Worm (Caenorhabditis elegans): ENCODE data around the gene fbxc-44.
A peak's percentile ranks its signal among the peaks of the same experiment; 100 is the strongest.

The fbxc-44 gene

DNA sequence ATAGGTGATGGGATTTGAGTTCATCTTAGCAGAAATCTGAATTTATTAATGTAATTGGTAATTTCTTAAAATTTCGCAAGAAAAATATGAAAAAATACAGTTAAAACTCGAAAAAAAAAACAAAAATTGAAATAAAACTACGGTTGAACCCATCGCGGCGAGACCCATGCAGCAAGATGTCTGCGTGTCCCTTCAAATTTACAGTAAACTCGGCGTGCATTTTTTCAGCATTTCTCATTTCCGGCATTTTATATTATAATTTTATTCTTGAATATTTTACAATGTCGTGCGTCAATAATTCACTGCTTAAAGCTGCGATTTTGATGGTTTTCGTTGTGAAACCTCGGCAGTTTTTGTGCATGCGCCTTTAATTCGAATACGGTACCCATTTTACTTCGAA lies 1.6 kb downstream of the fbxc-44 start, which contains the start of gene fbxc-43:
Gene fbxc-43 (minus strand): TSS at position 38 of the 400 bp plus-strand sequence.
- TF ChIP-seq lim-7 (GFP tag; IDR thresholded peaks at IDR 0.05) (no peak), snpc-1.2 (GFP tag; IDR thresholded peaks at IDR 0.05) (no peak), zip-2 (tag; optimal IDR thresholded peaks at IDR 0.05) (no peak), fos-1 (tag; optimal IDR thresholded peaks at IDR 0.05) (no peak), lin-15B (tag; optimal IDR thresholded peaks at IDR 0.05) (no peak), zag-1 (tag; optimal IDR thresholded peaks at IDR 0.05) (no peak), ceh-44 (GFP tag; IDR thresholded peaks at IDR 0.05) (no peak), nhr-25 (tag; optimal IDR thresholded peaks at IDR 0.05; ENCODE audit: borderline replicate concordance, insufficient read depth) (no peak), nhr-102 (tag; optimal IDR thresholded peaks at IDR 0.05) (no peak), mxl-3 (GFP tag; optimal IDR thresholded peaks at IDR 0.05) (no peak), vab-7 (GFP tag; IDR thresholded peaks at IDR 0.05) (no peak), ztf-11 (tag; optimal IDR thresholded peaks at IDR 0.05) (no peak), jun-1 (tag; optimal IDR thresholded peaks at IDR 0.05) (no peak), tra-1 (GFP tag; IDR thresholded peaks at IDR 0.05) (no peak), nhr-28 (tag; optimal IDR thresholded peaks at IDR 0.05) (no peak), hlh-30 (tag; optimal IDR thresholded peaks at IDR 0.05; ENCODE audit: insufficient read depth) (no peak), ceh-28 (tag; optimal IDR thresholded peaks at IDR 0.05) (no peak), ZK337.2 (GFP tag; IDR thresholded peaks at IDR 0.05) (no peak)

- TF ChIP-seq aha-1 (tag) (peak; percentile 42), F10B5.3 (tag; optimal IDR thresholded peaks at IDR 0.05) (no peak), F44E2.7 (GFP tag; IDR thresholded peaks at IDR 0.05) (no peak), sdz-12 (GFP tag; optimal IDR thresholded peaks at IDR 0.05) (no peak), hlh-11 (tag; optimal IDR thresholded peaks at IDR 0.05) (no peak), jun-1 (tag; optimal IDR thresholded peaks at IDR 0.05) (no peak), lin-13 (GFP tag; optimal IDR thresholded peaks at IDR 0.05) (no peak), daf-19 (GFP tag; conservative IDR thresholded peaks at IDR 0.05) (no peak), hmg-1.1 (GFP tag; IDR thresholded peaks at IDR 0.05) (no peak), unc-62 (GFP tag; optimal IDR thresholded peaks at IDR 0.05 in 1 of 2) (peak in 1 of 2 experiments; percentile 60), unc-62 (tag; optimal IDR thresholded peaks at IDR 0.05) (no peak), daf-16 (GFP tag; optimal IDR thresholded peaks at IDR 0.05) (no peak), daf-16 (tag; optimal IDR thresholded peaks at IDR 0.05) (no peak), fkh-10 (GFP tag; optimal IDR thresholded peaks at IDR 0.05) (no peak), nhr-76 (tag; optimal IDR thresholded peaks at IDR 0.05) (no peak), pha-4 (GFP tag; IDR thresholded peaks at IDR 0.05) (no peak), pha-4 (tag; optimal IDR thresholded peaks at IDR 0.05) (no peak), ceh-28 (tag; optimal IDR thresholded peaks at IDR 0.05) (no peak), Y48G9A.11 (GFP tag; IDR thresholded peaks at IDR 0.05) (no peak)
Measured at ce11 chrII:4230816-4231435, 6.6 kb downstream of the fbxc-44 start, which contains the start of gene C16A11.10. Gene C16A11.10, plus strand, starts transcription at chrII:4231385.

DNA sequence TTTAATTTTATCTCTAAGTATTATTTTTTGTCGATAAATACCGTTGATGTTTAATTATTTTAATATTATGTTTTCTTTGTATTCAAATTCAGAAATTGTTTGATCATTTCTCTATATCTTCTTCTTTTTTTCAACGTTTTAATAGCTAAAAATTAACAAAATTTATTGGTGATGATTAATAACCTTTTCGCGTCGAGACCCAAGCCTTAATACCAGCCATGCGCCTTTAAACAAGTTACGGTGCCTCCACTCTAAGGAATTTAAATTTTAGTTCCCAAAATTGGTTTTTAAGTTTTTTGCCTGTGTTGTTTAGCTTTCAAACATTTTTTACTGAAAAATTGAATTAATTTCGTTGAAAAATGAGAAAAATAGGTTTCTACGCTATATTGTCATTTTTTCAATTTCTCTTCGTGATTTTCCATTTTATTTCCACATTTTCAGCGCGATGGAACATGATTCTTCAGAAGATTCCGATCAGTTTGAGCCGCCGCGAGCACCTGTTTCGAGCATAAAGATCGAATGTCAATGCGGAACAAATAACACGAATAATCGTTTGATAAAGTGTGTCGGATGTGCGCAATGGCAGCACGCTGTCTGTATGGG lies 8.3 kb downstream of the fbxc-44 start, which contains the start of gene C16A11.3:
Gene C16A11.3 (plus strand): TSS at position 440 of the 603 bp plus-strand sequence.
- 0 out of 2 replicates have a peak, but pooled peaks have one; percentile 26 for TF ChIP-seq lin-1 (GFP tag; IDR thresholded peaks at IDR 0.05)
- TF ChIP-seq unc-130 (GFP tag; optimal IDR thresholded peaks at IDR 0.05) = peak; percentile 58
- no peak for TF ChIP-seq attf-4 (tag; optimal IDR thresholded peaks at IDR 0.05)
- peak; percentile 70 for TF ChIP-seq lin-38 (GFP tag; IDR thresholded peaks at IDR 0.05)
- no peak for TF ChIP-seq aha-1 (tag)
- peak; percentile 43 for TF ChIP-seq Y48G9A.11 (GFP tag; IDR thresholded peaks at IDR 0.05)
- TF ChIP-seq F49E8.2 (tag; optimal IDR thresholded peaks at IDR 0.05; ENCODE audit: borderline replicate concordance) = peak; percentile 79
- TF ChIP-seq arid-1 (GFP tag; conservative IDR thresholded peaks at IDR 0.05) = peak; percentile 41; the same call in 1 of the 2 replicates
- TF ChIP-seq pha-4 (GFP tag; IDR thresholded peaks at IDR 0.05) = peak; percentile 44; the same call in 1 of the 2 replicates
- no peak for TF ChIP-seq pha-4 (tag; optimal IDR thresholded peaks at IDR 0.05)
- TF ChIP-seq zip-2 (tag; optimal IDR thresholded peaks at IDR 0.05) = no peak
- TF ChIP-seq zfp-3 (GFP tag; conservative IDR thresholded peaks at IDR 0.05) = 0 out of 2 replicates have a peak, but pooled peaks have one; percentile 28
